Fruit fly (Drosophila melanogaster) whole organism, embryonic: ENCODE data around the gene NfI.

Experiments used
- Antp ChIP-seq: fragments of 200-800 bp; sonication (Bioruptor generic); optimal IDR thresholded peaks from 3 replicates; lab custom pipeline; 2016; ENCODE audit warnings: missing biosample characterization, missing genetic modification characterization
- BEAF-32 ChIP-seq: fragments of 200-800 bp; sonication (Bioruptor generic); optimal IDR thresholded peaks from 3 replicates; lab custom pipeline; 2017; ENCODE audit warnings: missing biosample characterization, missing genetic modification characterization, mild to moderate bottlenecking, moderate library complexity, missing genetic modification reagents
- BtbVII ChIP-seq: fragments of 200-800 bp; sonication (Bioruptor generic); optimal IDR thresholded peaks from 3 replicates; lab custom pipeline; 2017; ENCODE audit warnings: missing biosample characterization, mild to moderate bottlenecking, missing genetic modification characterization
- CG1024 ChIP-seq: fragments of 200-800 bp; sonication (Bioruptor generic); IDR thresholded peaks from 2 replicates; pipeline ENCODE4 v1.3.6; 2022; ENCODE audit warnings: missing biosample characterization, missing genetic modification characterization
- CG11560 ChIP-seq: fragments of 200-800 bp; sonication (Bioruptor generic); IDR thresholded peaks from 3 replicates; pipeline ENCODE4 v1.3.6; 2022; ENCODE audit warnings: missing biosample characterization, missing genetic modification characterization
- CG11696 ChIP-seq: fragments of 200-800 bp; sonication (Bioruptor generic); IDR thresholded peaks from 2 replicates; pipeline ENCODE4 v1.3.6; 2022; ENCODE audit warnings: missing biosample characterization, missing genetic modification characterization
- CG11723 ChIP-seq: fragments of 200-800 bp; sonication (Bioruptor generic); optimal IDR thresholded peaks from 2 replicates; lab custom pipeline; 2017; ENCODE audit warnings: missing biosample characterization, mild to moderate bottlenecking, missing genetic modification characterization
- CG14710 ChIP-seq: fragments of 200-800 bp; sonication (Bioruptor generic); optimal IDR thresholded peaks from 3 replicates; lab custom pipeline; 2019; ENCODE audit warnings: missing biosample characterization, mild to moderate bottlenecking, missing genetic modification characterization, moderate library complexity
- CG15269 ChIP-seq: fragments of 200-800 bp; sonication (Bioruptor generic); optimal IDR thresholded peaks from 2 replicates; lab custom pipeline; 2018; ENCODE audit warnings: missing biosample characterization, mild to moderate bottlenecking, missing genetic modification characterization, moderate library complexity
- CG1602 ChIP-seq: fragments of 200-800 bp; sonication (Bioruptor generic); optimal IDR thresholded peaks from 3 replicates; lab custom pipeline; 2016; ENCODE audit warnings: missing biosample characterization, missing genetic modification characterization
- CG17361 ChIP-seq: fragments of 200-800 bp; sonication (Bioruptor generic); IDR thresholded peaks from 3 replicates; pipeline ENCODE4 v1.3.6; 2022; ENCODE audit warnings: missing biosample characterization, missing genetic modification characterization
- CG17802 ChIP-seq: fragments of 200-800 bp; sonication (Bioruptor generic); optimal IDR thresholded peaks from 2 replicates; lab custom pipeline; 2018; ENCODE audit warnings: missing biosample characterization, mild to moderate bottlenecking, missing genetic modification characterization, moderate library complexity
- CG2712 ChIP-seq: fragments of 200-800 bp; optimal IDR thresholded peaks from 3 replicates; lab custom pipeline; 2019; ENCODE audit warnings: missing biosample characterization, mild to moderate bottlenecking, missing genetic modification characterization, moderate library complexity
- CG30020 ChIP-seq: fragments of 200-800 bp; optimal IDR thresholded peaks from 2 replicates; lab custom pipeline; 2019; ENCODE audit warnings: missing biosample characterization, mild to moderate bottlenecking, missing genetic modification characterization, moderate library complexity
- CG32532 ChIP-seq: fragments of 200-800 bp; sonication (Bioruptor generic); IDR thresholded peaks from 2 replicates; pipeline ENCODE4 v1.3.6; 2022; ENCODE audit warnings: missing biosample characterization, missing genetic modification characterization
- CG3995 ChIP-seq: fragments of 200-800 bp; sonication (Bioruptor generic); optimal IDR thresholded peaks from 3 replicates; lab custom pipeline; 2016; ENCODE audit warnings: missing biosample characterization, missing genetic modification characterization
- CG4404 ChIP-seq: fragments of 200-800 bp; sonication (Bioruptor generic); IDR thresholded peaks from 2 replicates; pipeline ENCODE4 v1.3.6; 2022; ENCODE audit warnings: missing biosample characterization, missing genetic modification characterization
- CG6791 ChIP-seq: fragments of 200-800 bp; sonication (Bioruptor generic); IDR thresholded peaks from 3 replicates; pipeline ENCODE4 v1.3.6; 2022; ENCODE audit warnings: missing biosample characterization, missing genetic modification characterization; ENCODE audit not compliant: partially characterized antibody
- CG7357 ChIP-seq: fragments of 200-800 bp; sonication (Bioruptor generic); IDR thresholded peaks from 3 replicates; pipeline ENCODE4 v1.3.6; 2022; ENCODE audit warnings: missing biosample characterization, missing genetic modification characterization
- CG7786 ChIP-seq: fragments of 200-800 bp; sonication (Bioruptor generic); optimal IDR thresholded peaks from 2 replicates; lab custom pipeline; 2016; ENCODE audit warnings: missing biosample characterization, missing genetic modification characterization
- CG8290 ChIP-seq, 3 experiments: fragments of 200-800 bp; sonication (Bioruptor generic); optimal IDR thresholded peaks; 2 replicates each; lab custom pipeline; 2016 to 2019; ENCODE audit warnings: missing biosample characterization in 3 of 3, missing genetic modification characterization in 3 of 3, mild to moderate bottlenecking in 2 of 3, moderate library complexity in 1 of 3
- CG8944 ChIP-seq: fragments of 200-800 bp; sonication (Bioruptor generic); optimal IDR thresholded peaks from 3 replicates; lab custom pipeline; 2016; ENCODE audit warnings: missing biosample characterization, missing genetic modification characterization
- CG9876 ChIP-seq: fragments of 200-800 bp; sonication (Bioruptor generic); optimal IDR thresholded peaks from 2 replicates; lab custom pipeline; 2016; ENCODE audit warnings: missing biosample characterization, missing genetic modification characterization
- D19B ChIP-seq: fragments of 200-800 bp; sonication (Bioruptor generic); optimal IDR thresholded peaks from 2 replicates; lab custom pipeline; 2017; ENCODE audit warnings: missing biosample characterization, mild to moderate bottlenecking, missing genetic modification characterization
- Dad ChIP-seq: fragments of 200-800 bp; sonication (Bioruptor generic); optimal IDR thresholded peaks from 3 replicates; lab custom pipeline; 2016; ENCODE audit warnings: missing biosample characterization, missing genetic modification characterization
- Dfd ChIP-seq, 2 experiments: fragments of >200 bp; optimal IDR thresholded peaks; 2 replicates each; lab custom pipeline; 2017; ENCODE audit warnings: missing biosample characterization in 2 of 2, missing genetic modification characterization in 2 of 2
- E2f2 ChIP-seq: fragments of 200-800 bp; sonication (Bioruptor generic); IDR thresholded peaks from 2 replicates; pipeline ENCODE4 v1.3.6; 2022; ENCODE audit warnings: missing biosample characterization, missing genetic modification characterization
- Ets65A ChIP-seq: fragments of 200-800 bp; sonication (Bioruptor generic); peaks from one replicate; lab custom pipeline; 2016; ENCODE audit warnings: missing biosample characterization, missing genetic modification characterization
- Ets97D ChIP-seq: fragments of 200-800 bp; sonication (Bioruptor generic); optimal IDR thresholded peaks from 3 replicates; lab custom pipeline; 2016; ENCODE audit warnings: missing biosample characterization, missing genetic modification characterization
- Hr3 ChIP-seq: fragments of 200-800 bp; sonication (Bioruptor generic); optimal IDR thresholded peaks from 3 replicates; lab custom pipeline; 2016; ENCODE audit warnings: missing biosample characterization, missing genetic modification characterization
- Hr78 ChIP-seq, 2 experiments: fragments of 200-800 bp in 1 of 2; fragments of >200 bp in 1 of 2; sonication (Bioruptor generic) in 1 of 2; optimal IDR thresholded peaks; 2 replicates each; lab custom pipeline; 2017 to 2019; ENCODE audit warnings: missing biosample characterization in 2 of 2, missing genetic modification characterization in 2 of 2, mild to moderate bottlenecking in 1 of 2, moderate library complexity in 1 of 2
- Med ChIP-seq: fragments of 200-800 bp; sonication (Bioruptor generic); peaks from one replicate; lab custom pipeline; 2016; ENCODE audit warnings: missing biosample characterization, missing genetic modification characterization, mild to moderate bottlenecking, inconsistent platforms, moderate library complexity
- Opbp ChIP-seq: fragments of 200-800 bp; sonication (Bioruptor generic); IDR thresholded peaks from 3 replicates; pipeline ENCODE4 v1.3.6; 2022; ENCODE audit warnings: missing biosample characterization, missing genetic modification characterization; ENCODE audit not compliant: partially characterized antibody
- Optix ChIP-seq: fragments of 200-800 bp; sonication (Bioruptor generic); IDR thresholded peaks from 3 replicates; pipeline ENCODE4 v1.3.6; 2022; ENCODE audit warnings: missing biosample characterization, missing genetic modification characterization
- Ssrp ChIP-seq: fragments of 200-800 bp; sonication (Bioruptor generic); optimal IDR thresholded peaks from 2 replicates; lab custom pipeline; 2018; ENCODE audit warnings: missing biosample characterization, mild to moderate bottlenecking, missing genetic modification characterization, moderate library complexity
- YL-1 ChIP-seq: fragments of 200-800 bp; sonication (Bioruptor generic); optimal IDR thresholded peaks from 3 replicates; lab custom pipeline; 2017; ENCODE audit warnings: missing biosample characterization, mild to moderate bottlenecking, missing genetic modification characterization
- cg ChIP-seq: fragments of 200-800 bp; sonication (Bioruptor generic); optimal IDR thresholded peaks from 3 replicates; lab custom pipeline; 2019; ENCODE audit warnings: missing biosample characterization, mild to moderate bottlenecking, missing genetic modification characterization, moderate library complexity
- croc ChIP-seq: fragments of 200-800 bp; sonication (Bioruptor generic); conservative IDR thresholded peaks from 3 replicates; pipeline ENCODE4 v1.3.6; 2022; ENCODE audit warnings: missing biosample characterization, missing genetic modification characterization
- hbn ChIP-seq: fragments of 200-800 bp; sonication (Bioruptor generic); IDR thresholded peaks from 2 replicates; pipeline ENCODE4 v1.3.6; 2022; ENCODE audit warnings: missing biosample characterization, missing genetic modification characterization; ENCODE audit not compliant: partially characterized antibody
- hth ChIP-seq: fragments of >200 bp; optimal IDR thresholded peaks from 2 replicates; lab custom pipeline; 2017; ENCODE audit warnings: inconsistent platforms
- lola ChIP-seq, 3 experiments: fragments of >200 bp in 2 of 3; fragments of 200-800 bp in 1 of 3; sonication (Bioruptor generic) in 1 of 3; optimal IDR thresholded peaks; 2 replicates each; lab custom pipeline; 2017 to 2019; ENCODE audit warnings: missing biosample characterization in 3 of 3, missing genetic modification characterization in 3 of 3, mild to moderate bottlenecking in 1 of 3, moderate library complexity in 1 of 3
- nmo ChIP-seq: fragments of 200-800 bp; sonication (Bioruptor generic); optimal IDR thresholded peaks from 2 replicates; lab custom pipeline; 2018; ENCODE audit warnings: missing biosample characterization, mild to moderate bottlenecking, missing genetic modification characterization, moderate library complexity
- nom ChIP-seq: fragments of 200-800 bp; sonication (Bioruptor generic); optimal IDR thresholded peaks from 2 replicates; lab custom pipeline; 2017; ENCODE audit warnings: missing biosample characterization, missing genetic modification characterization, mild to moderate bottlenecking, moderate library complexity, missing genetic modification reagents
- org-1 ChIP-seq: fragments of 200-800 bp; sonication (Bioruptor generic); optimal IDR thresholded peaks from 2 replicates; lab custom pipeline; 2017; ENCODE audit warnings: missing biosample characterization, missing genetic modification characterization
- pfk ChIP-seq: fragments of 200-800 bp; sonication (Bioruptor generic); optimal IDR thresholded peaks from 2 replicates; lab custom pipeline; 2018; ENCODE audit warnings: missing biosample characterization, mild to moderate bottlenecking, missing genetic modification characterization, moderate library complexity
- phol ChIP-seq: fragments of 200-800 bp; sonication (Bioruptor generic); optimal IDR thresholded peaks from 3 replicates; lab custom pipeline; 2018; ENCODE audit warnings: missing biosample characterization, mild to moderate bottlenecking, missing genetic modification characterization, moderate library complexity
- row ChIP-seq: fragments of 200-800 bp; sonication (Bioruptor generic); IDR thresholded peaks from 3 replicates; pipeline ENCODE4 v1.3.6; 2022; ENCODE audit warnings: missing biosample characterization, missing genetic modification characterization
- salm ChIP-seq: fragments of 200-800 bp; sonication (Bioruptor generic); optimal IDR thresholded peaks from 2 replicates; lab custom pipeline; 2018; ENCODE audit warnings: missing biosample characterization, mild to moderate bottlenecking, missing genetic modification characterization
- trh ChIP-seq: fragments of 200-800 bp; sonication (Bioruptor generic); optimal IDR thresholded peaks from 2 replicates; lab custom pipeline; 2016; ENCODE audit warnings: missing biosample characterization, missing genetic modification characterization
- usp ChIP-seq: fragments of >200 bp; optimal IDR thresholded peaks from 2 replicates; lab custom pipeline; 2017; ENCODE audit warnings: missing biosample characterization, missing genetic modification characterization
- vvl ChIP-seq: fragments of 200-800 bp; sonication (Bioruptor generic); IDR thresholded peaks from 2 replicates; pipeline ENCODE4 v1.3.6; 2022; ENCODE audit warnings: missing biosample characterization, missing genetic modification characterization

Gene NfI

dm6 chr4:313696-314104 lies 37.5 kb upstream of the NfI start, which contains the start of gene Zip102B (continued):
- TF ChIP-seq Med (GFP tag; lab: Kevin White, UChicago), result peak; percentile 29
- TF ChIP-seq D19B, result no peak
- TF ChIP-seq Ets97D (GFP tag; lab: Kevin White, UChicago), result peak; percentile 5
- peak; percentile 5 for TF ChIP-seq CG2712
- no peak for TF ChIP-seq CG32532
- TF ChIP-seq trh, result no peak
- TF ChIP-seq Dfd (GFP tag; optimal IDR thresholded peaks at IDR 0.05; lab: Kevin White, UChicago), result peak in 1 of 2 experiments; percentile 46
- TF ChIP-seq CG4404 (GFP tag; lab: Robert Waterston, UW), result no peak
- peak; percentile 12 for TF ChIP-seq nmo (GFP tag; lab: Kevin White, UChicago)
- TF ChIP-seq CG1602 (GFP tag; lab: Kevin White, UChicago), result no peak
- TF ChIP-seq pfk (GFP tag; lab: Kevin White, UChicago), result peak; percentile 58
- TF ChIP-seq cg (GFP tag; lab: Kevin White, UChicago), result peak; percentile 10
- no peak for TF ChIP-seq CG9876 (GFP tag; lab: Kevin White, UChicago)
- peak; percentile 33 for TF ChIP-seq YL-1 (GFP tag; lab: Kevin White, UChicago)
- peak; percentile 48 for TF ChIP-seq BEAF-32 (GFP tag; lab: Kevin White, UChicago)
- no peak for TF ChIP-seq CG15269
- TF ChIP-seq salm (tag; lab: Kevin White, UChicago), result no peak
- no peak for TF ChIP-seq Ssrp
- no peak for TF ChIP-seq CG3995
- no peak for TF ChIP-seq BtbVII (GFP tag; lab: Kevin White, UChicago)
- TF ChIP-seq CG11696 (GFP tag; lab: Robert Waterston, UW), result no peak
- no peak for TF ChIP-seq croc (GFP tag; lab: Robert Waterston, UW)
- peak in 1 of 3 experiments; percentile 95 for TF ChIP-seq lola (GFP tag; optimal IDR thresholded peaks at IDR 0.05; lab: Kevin White, UChicago)
- TF ChIP-seq nom (GFP tag; lab: Kevin White, UChicago), result peak; percentile 13
- no peak for TF ChIP-seq Opbp
- TF ChIP-seq hbn, result no peak
- peak in 1 of 2 experiments; percentile 29 for TF ChIP-seq Hr78 (GFP tag; optimal IDR thresholded peaks at IDR 0.05; lab: Kevin White, UChicago)
- TF ChIP-seq CG17361, result no peak
- 0 out of 3 replicates have a peak, but pooled peaks have one; percentile 47 for TF ChIP-seq CG6791 (GFP tag; lab: Robert Waterston, UW)
- peak; percentile 4 for TF ChIP-seq CG14710 (tag; lab: Kevin White, UChicago)
- no peak for TF ChIP-seq Optix (GFP tag; lab: Robert Waterston, UW)
- no peak for TF ChIP-seq usp (GFP tag; lab: Kevin White, UChicago)
- peak; percentile 97 for TF ChIP-seq CG1024 (GFP tag; lab: Robert Waterston, UW)
- no peak for TF ChIP-seq Hr3 (GFP tag; lab: Kevin White, UChicago)
- peak; percentile 96 for TF ChIP-seq CG17802 (tag; lab: Kevin White, UChicago)
- TF ChIP-seq hth (lab: Kevin White, UChicago), result no peak
- TF ChIP-seq phol (tag; lab: Kevin White, UChicago), result peak; percentile 32
- no peak for TF ChIP-seq CG11560 (tag; lab: Robert Waterston, UW)
- no peak for TF ChIP-seq CG8944 (GFP tag; lab: Kevin White, UChicago)
- no peak for TF ChIP-seq org-1
- TF ChIP-seq CG7786, result no peak
- TF ChIP-seq CG30020 (tag; lab: Kevin White, UChicago), result peak; percentile 98
- no peak for TF ChIP-seq Dad
- TF ChIP-seq CG11723 (GFP tag; lab: Kevin White, UChicago), result peak; percentile 86
- 0 out of 2 replicates have a peak, but pooled peaks have one; percentile 49 for TF ChIP-seq vvl (GFP tag; lab: Robert Waterston, UW)
- peak; percentile 77 for TF ChIP-seq row (GFP tag; lab: Robert Waterston, UW)
- peak; percentile 97 for TF ChIP-seq CG7357 (GFP tag; lab: Robert Waterston, UW)
- TF ChIP-seq E2f2 (GFP tag; lab: Robert Waterston, UW), result no peak
- TF ChIP-seq Ets65A (GFP tag; lab: Kevin White, UChicago), result peak; percentile 95
- no peak for TF ChIP-seq Antp
- TF ChIP-seq CG8290 (GFP tag; optimal IDR thresholded peaks at IDR 0.05; lab: Kevin White, UChicago), result no peak
- TF ChIP-seq CG8290 (tag; optimal IDR thresholded peaks at IDR 0.05; lab: Kevin White, UChicago), result peak in 1 of 2 experiments; percentile 49
